ENCODE assay signal across 3 fruit fly cellular contexts in the genomic region with DNA sequence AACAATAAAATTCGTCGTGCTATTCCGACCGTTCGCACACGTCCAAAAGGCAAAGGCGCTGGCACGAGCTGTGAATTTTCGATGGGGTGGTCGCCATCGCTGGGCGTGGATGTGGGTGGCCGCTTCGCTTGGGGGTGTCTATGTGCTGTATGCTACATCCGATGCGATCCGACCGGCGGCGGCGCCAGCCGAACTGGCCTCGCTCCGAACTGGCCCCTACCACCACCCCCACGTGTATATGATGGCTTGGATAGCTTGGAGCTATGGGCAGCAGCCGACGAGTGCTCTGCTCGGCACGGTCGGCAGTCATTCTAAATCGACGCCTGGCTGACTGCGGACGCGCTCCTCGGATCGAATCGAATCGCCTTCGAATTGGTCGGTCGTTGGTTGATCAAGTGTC.
TF ChIP-seq lines count a peak whose summit lies in the region.

A gene (plus strand): TSS at position 308 of the 400 bp plus-strand sequence.

- TF ChIP-seq CTCF in whole organism, embryonic (GFP tag; optimal IDR thresholded peaks at IDR 0.05; lab: Kevin White, UChicago): no peak

TF ChIP-seq in whole organism, adult, 20 proteins besides CTCF, POLR2A, EP300 and RAD21:
- no peak for TF ChIP-seq Hr96 (GFP tag; optimal IDR thresholded peaks at IDR 0.05; lab: Kevin White, UChicago)
- peak; percentile 20 for TF ChIP-seq CG12768 (GFP tag; optimal IDR thresholded peaks at IDR 0.05; lab: Kevin White, UChicago)

TF ChIP-seq in whole organism, embryonic, 481 proteins besides CTCF, POLR2A, EP300 and RAD21:
- TF ChIP-seq CG12769 (tag; optimal IDR thresholded peaks at IDR 0.05; lab: Kevin White, UChicago) (no peak), gfzf (GFP tag; optimal IDR thresholded peaks at IDR 0.05; lab: Kevin White, UChicago) (no peak), CG13296 (GFP tag; optimal IDR thresholded peaks at IDR 0.05; lab: Kevin White, UChicago) (no peak), CG15073 (GFP tag; optimal IDR thresholded peaks at IDR 0.05; lab: Kevin White, UChicago) (no peak), ranshi (GFP tag; IDR thresholded peaks at IDR 0.05; lab: Robert Waterston, UW) (peak; percentile 35), Dbx (GFP tag; IDR thresholded peaks at IDR 0.05; lab: Robert Waterston, UW) (no peak), scrt (GFP tag; optimal IDR thresholded peaks at IDR 0.05; lab: Kevin White, UChicago) (peak; percentile 52), sens (GFP tag; lab: Kevin White, UChicago) (no peak), Opbp (GFP tag; IDR thresholded peaks at IDR 0.05; lab: Robert Waterston, UW; ENCODE audit: partially characterized antibody) (no peak), vvl (GFP tag; IDR thresholded peaks at IDR 0.05; lab: Robert Waterston, UW) (peak; percentile 47; the same call in 1 of the 2 replicates), CG6689 (GFP tag; IDR thresholded peaks at IDR 0.05; lab: Robert Waterston, UW) (0 out of 2 replicates have a peak, but pooled peaks have one; percentile 7), emc (GFP tag; optimal IDR thresholded peaks at IDR 0.05; lab: Kevin White, UChicago) (no peak), CG17328 (GFP tag; IDR thresholded peaks at IDR 0.05; lab: Robert Waterston, UW) (0 out of 2 replicates have a peak, but pooled peaks have one; percentile 9), Deaf1 (tag; optimal IDR thresholded peaks at IDR 0.05; lab: Kevin White, UChicago) (peak; percentile 93), ara (GFP tag; IDR thresholded peaks at IDR 0.05; lab: Robert Waterston, UW) (0 out of 2 replicates have a peak, but pooled peaks have one; percentile 19), CG6175 (GFP tag; IDR thresholded peaks at IDR 0.05; lab: Robert Waterston, UW) (0 out of 3 replicates have a peak, but pooled peaks have one; percentile 48), Med (GFP tag; lab: Kevin White, UChicago) (peak; percentile 58), lmd (GFP tag; IDR thresholded peaks at IDR 0.05; lab: Robert Waterston, UW) (0 out of 2 replicates have a peak, but pooled peaks have one; percentile 6), gsb (GFP tag; IDR thresholded peaks at IDR 0.05; lab: Robert Waterston, UW) (0 out of 2 replicates have a peak, but pooled peaks have one; percentile 25), tgo (GFP tag; IDR thresholded peaks at IDR 0.05; lab: Robert Waterston, UW) (no peak), gce (GFP tag; IDR thresholded peaks at IDR 0.05; lab: Robert Waterston, UW) (0 out of 3 replicates have a peak, but pooled peaks have one; percentile 4), CG3407 (GFP tag; optimal IDR thresholded peaks at IDR 0.05; lab: Kevin White, UChicago) (no peak), stc (GFP tag; IDR thresholded peaks at IDR 0.05; lab: Robert Waterston, UW) (0 out of 2 replicates have a peak, but pooled peaks have one; percentile 28), CG8765 (GFP tag; IDR thresholded peaks at IDR 0.05; lab: Robert Waterston, UW) (no peak), ato (GFP tag; IDR thresholded peaks at IDR 0.05; lab: Robert Waterston, UW; ENCODE audit: partially characterized antibody) (0 out of 2 replicates have a peak, but pooled peaks have one; percentile 19), CG14050 (GFP tag; IDR thresholded peaks at IDR 0.05; lab: Robert Waterston, UW) (no peak), Drgx (GFP tag; IDR thresholded peaks at IDR 0.05; lab: Robert Waterston, UW) (peak; percentile 46; the same call in 1 of the 2 replicates), CG11695 (GFP tag; IDR thresholded peaks at IDR 0.05; lab: Robert Waterston, UW) (no peak), crp (GFP tag; optimal IDR thresholded peaks at IDR 0.05; lab: Kevin White, UChicago) (no peak), Oaz (GFP tag; IDR thresholded peaks at IDR 0.05; lab: Robert Waterston, UW) (0 out of 2 replicates have a peak, but pooled peaks have one; percentile 18)

TF ChIP-seq in whole organism, pupa, 21 proteins besides CTCF, POLR2A, EP300 and RAD21:
- peak; percentile 52 for TF ChIP-seq CG4496 (GFP tag; IDR thresholded peaks at IDR 0.05; lab: Robert Waterston, UW)
- TF ChIP-seq CG13204 (GFP tag; optimal IDR thresholded peaks at IDR 0.05; lab: Kevin White, UChicago): peak; percentile 39
- TF ChIP-seq CG32121 (GFP tag; IDR thresholded peaks at IDR 0.05; lab: Robert Waterston, UW): peak; percentile 75
- TF ChIP-seq CG8301 (tag; optimal IDR thresholded peaks at IDR 0.05; lab: Kevin White, UChicago): no peak
